Worm (Caenorhabditis elegans) whole organism, early embryonic: Measurements from ENCODE around the gene Y22D7AL.15.

Experiments
- B0310.2 ChIP-seq: sonication (generic microtip); optimal IDR thresholded peaks from 2 replicates; lab custom pipeline; 2016; ENCODE audit warnings: mild to moderate bottlenecking, missing genetic modification characterization, missing compliant biosample characterization
- F13C5.2 ChIP-seq: sonication (generic microtip); optimal IDR thresholded peaks from 2 replicates; lab custom pipeline; 2017; ENCODE audit warnings: mild to moderate bottlenecking, missing genetic modification characterization, inconsistent platforms, missing compliant biosample characterization
- ama-1 ChIP-seq: fragments of 150-350 bp; optimal IDR thresholded peaks from 2 replicates; lab custom pipeline; 2014
- ceh-13 ChIP-seq: fragments of 200-800 bp; sonication (Bioruptor generic); optimal IDR thresholded peaks from 2 replicates; lab custom pipeline; 2018; ENCODE audit warnings: mild to moderate bottlenecking, missing genetic modification characterization, missing compliant biosample characterization
- ceh-36 ChIP-seq: sonication (generic microtip); optimal IDR thresholded peaks from 2 replicates; lab custom pipeline; 2016; ENCODE audit warnings: missing genetic modification characterization, inconsistent platforms, missing compliant biosample characterization
- ets-7 ChIP-seq: sonication (generic microtip); optimal IDR thresholded peaks from 2 replicates; lab custom pipeline; 2016; ENCODE audit warnings: missing genotype, missing genetic modification characterization, missing compliant biosample characterization
- flt-1 ChIP-seq: fragments of 200-800 bp; sonication (Bioruptor generic); IDR thresholded peaks from 2 replicates; pipeline ENCODE4 v1.3.6; 2022; ENCODE audit warnings: missing genetic modification characterization, missing compliant biosample characterization
- hmbx-1 ChIP-seq: sonication (generic microtip); optimal IDR thresholded peaks from 2 replicates; lab custom pipeline; 2016; ENCODE audit warnings: mild to moderate bottlenecking, missing genetic modification characterization, missing compliant biosample characterization
- hmg-4 ChIP-seq: fragments of 200-800 bp; sonication (Bioruptor generic); optimal IDR thresholded peaks from 2 replicates; lab custom pipeline; 2018; ENCODE audit warnings: mild to moderate bottlenecking, missing genetic modification characterization, missing compliant biosample characterization
- pes-1 ChIP-seq: fragments of 200-800 bp; sonication (Bioruptor generic); IDR thresholded peaks from 2 replicates; pipeline ENCODE4 v1.3.6; 2022; ENCODE audit warnings: missing genetic modification reagents, missing genetic modification characterization, missing compliant biosample characterization
- sea-1 ChIP-seq: fragments of 200-800 bp; sonication (Bioruptor generic); conservative IDR thresholded peaks from 2 replicates; pipeline ENCODE4 v1.3.6; 2022; ENCODE audit warnings: missing genetic modification characterization, missing compliant biosample characterization
- tbx-11 ChIP-seq: fragments of 200-800 bp; sonication (Bioruptor generic); IDR thresholded peaks from 2 replicates; pipeline ENCODE4 v1.3.6; 2022; ENCODE audit warnings: missing genetic modification characterization, missing compliant biosample characterization
- tbx-37 ChIP-seq: fragments of 200-800 bp; sonication (Bioruptor generic); conservative IDR thresholded peaks from 2 replicates; pipeline ENCODE4 v1.3.6; 2022; ENCODE audit warnings: missing genetic modification reagents, missing genetic modification characterization, missing compliant biosample characterization
- tra-4 ChIP-seq: sonication (generic microtip); optimal IDR thresholded peaks from 2 replicates; lab custom pipeline; 2017; ENCODE audit warnings: missing genetic modification characterization, missing compliant biosample characterization

Y22D7AL.15 gene

DNA sequence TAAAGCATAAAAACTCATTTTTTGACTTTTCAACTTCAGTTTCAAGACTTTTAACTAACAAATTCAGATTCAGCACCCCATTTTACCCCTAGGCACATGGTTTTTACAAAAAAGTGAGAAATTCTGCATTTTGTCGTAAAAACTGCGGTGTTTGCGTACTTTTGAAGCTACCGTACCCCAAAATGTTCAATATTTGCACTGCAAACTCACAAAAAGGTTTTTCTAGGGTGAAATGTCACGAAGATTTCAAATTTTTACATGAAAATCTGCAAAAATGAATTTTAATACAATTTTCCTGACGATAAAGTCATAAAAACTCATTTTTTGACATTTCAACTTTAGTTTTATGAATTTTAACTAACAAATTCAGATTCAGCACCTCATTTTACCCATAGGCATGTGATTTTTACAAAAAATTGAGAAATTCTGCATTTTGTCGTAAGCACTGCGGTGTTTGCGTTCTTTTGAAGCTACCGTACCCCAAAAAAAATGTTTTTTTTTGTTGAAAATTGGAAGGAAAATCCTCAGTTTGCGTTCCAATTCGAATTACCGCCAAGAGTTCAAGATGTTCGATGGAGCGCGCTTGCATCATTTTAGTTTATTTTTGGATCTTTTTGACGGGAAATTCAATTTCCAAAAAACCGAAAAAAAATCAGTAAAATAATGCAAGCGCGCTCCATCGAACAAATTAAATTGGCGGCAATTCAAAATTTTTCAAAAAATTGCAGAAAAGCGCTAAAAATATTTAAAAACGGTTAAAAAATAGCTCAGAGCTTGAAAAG is 43.2 kb downstream of the Y22D7AL.15 start:
- TF ChIP-seq B0310.2 (tag; lab: Kevin White, UChicago): peak; percentile 44
- 0 out of 2 replicates have a peak, but pooled peaks have one; percentile 38 for TF ChIP-seq sea-1 (GFP tag; lab: Robert Waterston, UW)
- no peak for TF ChIP-seq hmbx-1 (tag; lab: Kevin White, UChicago)
- no peak for TF ChIP-seq ets-7 (tag; lab: Kevin White, UChicago)

DNA sequence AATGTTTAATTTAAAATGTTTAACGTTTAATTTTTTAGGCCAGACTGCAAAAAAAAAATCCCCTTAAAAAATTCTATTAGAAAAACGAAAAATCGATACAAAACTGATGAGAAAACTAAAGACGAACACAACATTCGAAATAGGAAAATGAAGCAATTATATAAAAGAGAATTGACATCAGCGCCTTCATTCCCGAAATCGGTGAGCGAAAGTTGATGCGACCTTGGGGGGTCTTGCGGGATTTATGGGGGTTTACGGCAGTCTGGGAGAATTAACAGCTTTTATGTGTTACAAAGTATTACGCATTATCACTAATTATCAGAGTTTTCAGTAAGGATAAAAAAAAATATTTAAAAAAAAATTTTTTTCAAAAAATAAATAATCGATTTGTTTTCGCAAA is 45.3 kb downstream of the Y22D7AL.15 start:
- TF ChIP-seq ceh-36 (no peak), hmg-4 (GFP tag; lab: Kevin White, UChicago) (no peak), tbx-37 (GFP tag; lab: Robert Waterston, UW) (no peak)

DNA sequence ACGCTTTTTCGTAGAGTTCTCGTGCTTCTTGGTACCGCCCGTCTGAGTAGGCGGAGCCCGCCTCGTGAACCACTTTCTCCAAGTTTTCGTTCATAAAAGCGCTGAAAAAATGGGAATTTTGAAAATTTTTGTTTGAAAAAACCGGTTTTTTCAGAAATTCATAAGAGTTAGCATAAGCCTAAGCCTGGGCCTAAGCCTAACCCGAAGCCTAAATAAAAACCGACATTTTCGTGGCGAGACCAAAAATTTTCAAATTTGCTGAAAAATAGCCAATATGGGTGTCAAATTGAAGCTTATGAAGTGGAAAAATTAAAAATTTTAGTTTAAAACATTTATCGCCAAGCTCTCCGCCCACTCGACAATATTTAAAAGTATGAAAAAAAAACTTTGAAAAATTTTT is 45.7 kb downstream of the Y22D7AL.15 start, which contains the start of gene Y22D7AL.9:
Y22D7AL.9 (minus strand) TSS at position 101 of the 400 bp plus-strand sequence.
- no peak for TF ChIP-seq ets-7 (tag; lab: Kevin White, UChicago)
- TF ChIP-seq F13C5.2: no peak
- TF ChIP-seq hmg-4 (GFP tag; lab: Kevin White, UChicago): no peak
- TF ChIP-seq ama-1 (lab: Kevin White, UChicago): no peak
- TF ChIP-seq tra-4: no peak
- no peak for TF ChIP-seq ceh-36
- TF ChIP-seq flt-1 (GFP tag; lab: Robert Waterston, UW): no peak
- TF ChIP-seq tbx-11 (GFP tag; lab: Robert Waterston, UW): no peak
- TF ChIP-seq ceh-13 (GFP tag; lab: Kevin White, UChicago): no peak
- no peak for TF ChIP-seq hmbx-1 (tag; lab: Kevin White, UChicago)
- no peak for TF ChIP-seq sea-1 (GFP tag; lab: Robert Waterston, UW)

DNA sequence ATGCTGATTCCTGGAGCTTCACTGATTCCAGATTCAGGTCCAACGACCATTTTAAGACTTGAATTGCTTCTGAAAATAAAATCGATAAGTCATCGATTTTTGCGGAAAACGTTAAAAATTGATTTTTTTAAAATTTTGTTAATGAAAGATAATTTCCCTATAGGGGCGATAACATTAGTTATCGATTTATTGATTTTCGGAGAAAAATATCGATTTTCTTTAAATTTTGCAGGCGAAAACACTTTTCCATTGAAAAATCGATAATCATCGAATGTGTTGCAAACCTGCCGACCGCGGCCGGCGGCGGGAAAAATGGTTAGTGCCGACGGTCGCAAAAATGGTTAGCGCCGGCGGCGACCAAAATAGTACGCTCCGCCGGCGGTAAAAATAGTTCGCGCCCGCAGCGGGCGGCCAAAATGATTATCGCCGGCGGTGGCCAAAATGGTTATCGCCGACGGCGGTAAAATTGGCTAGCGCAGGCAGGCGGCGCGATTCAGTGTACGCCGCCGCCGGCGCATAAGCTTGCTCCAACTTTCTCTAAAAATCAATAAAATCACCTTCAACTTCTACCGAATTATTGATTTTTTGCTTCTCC is 46.6 kb downstream of the Y22D7AL.15 start:
- TF ChIP-seq pes-1 (GFP tag; lab: Robert Waterston, UW) (0 out of 2 replicates have a peak, but pooled peaks have one; percentile 51), flt-1 (GFP tag; lab: Robert Waterston, UW) (no peak)

DNA sequence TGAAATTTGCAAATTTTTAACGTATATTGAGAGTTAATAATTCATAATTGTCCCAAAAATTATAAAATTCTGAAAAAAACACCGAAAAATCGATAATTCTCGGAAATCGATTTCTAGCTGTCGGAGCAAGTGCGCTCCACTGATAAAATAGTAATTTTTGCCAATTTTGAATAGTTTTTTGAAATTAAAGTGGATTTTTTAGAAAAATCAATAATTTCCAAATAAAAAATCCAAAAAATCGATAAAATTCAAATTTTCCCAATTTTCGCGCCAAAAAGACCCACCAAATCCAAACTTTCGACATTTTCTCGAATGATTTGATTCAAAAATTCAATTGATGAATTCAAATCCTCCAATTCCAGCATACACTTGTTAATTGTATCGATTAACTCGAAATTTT is 48.7 kb downstream of the Y22D7AL.15 start:
- TF ChIP-seq ceh-13 (GFP tag; lab: Kevin White, UChicago) (no peak), sea-1 (GFP tag; lab: Robert Waterston, UW) (no peak), B0310.2 (tag; lab: Kevin White, UChicago) (no peak), ama-1 (lab: Kevin White, UChicago) (no peak), flt-1 (GFP tag; lab: Robert Waterston, UW) (no peak), pes-1 (GFP tag; lab: Robert Waterston, UW) (no peak), tbx-11 (GFP tag; lab: Robert Waterston, UW) (no peak), hmbx-1 (tag; lab: Kevin White, UChicago) (no peak), F13C5.2 (no peak), ceh-36 (no peak), tra-4 (no peak), hmg-4 (GFP tag; lab: Kevin White, UChicago) (no peak), tbx-37 (GFP tag; lab: Robert Waterston, UW) (no peak), ets-7 (tag; lab: Kevin White, UChicago) (no peak)
